Fruit fly (Drosophila melanogaster): Measurements from ENCODE around the gene CG43867.

DNA sequence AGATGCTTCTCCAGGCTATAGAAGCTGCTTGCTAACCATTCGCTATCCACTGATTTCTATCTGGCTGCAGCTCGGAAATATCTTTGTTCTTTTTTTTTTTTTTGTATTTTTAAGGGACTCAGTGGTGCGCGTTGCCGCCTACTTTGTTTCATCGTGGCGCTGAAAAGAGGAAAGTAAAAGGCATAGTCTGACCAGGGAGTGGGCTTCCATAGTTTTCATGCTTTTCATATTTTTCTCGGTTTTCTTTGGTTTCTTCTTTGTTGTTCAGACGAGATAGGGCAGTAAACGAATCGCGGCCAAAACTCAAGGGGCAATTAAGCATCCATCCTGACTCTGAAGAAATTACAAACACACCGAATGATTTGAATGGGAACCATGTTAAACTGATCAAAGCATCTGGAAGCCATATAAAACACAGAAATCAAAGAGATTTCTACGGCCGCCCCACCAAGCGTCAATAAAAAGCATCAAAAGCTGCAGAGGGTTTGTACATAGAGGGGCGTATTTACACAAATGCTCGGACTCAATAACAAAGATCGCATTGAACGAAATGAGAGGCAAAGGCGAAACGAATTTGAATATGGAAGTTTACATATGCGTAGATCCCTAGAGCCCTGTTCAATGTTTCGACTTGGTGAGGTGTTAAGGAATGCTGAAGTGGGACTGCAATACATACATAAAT, 155.3 kb downstream of the CG43867 start:
- TF ChIP-seq CG32121 (GFP tag; IDR thresholded peaks at IDR 0.05) (no peak), CG8301 (tag; optimal IDR thresholded peaks at IDR 0.05) (no peak), CG8159 (tag; optimal IDR thresholded peaks at IDR 0.05) (no peak), Pif1B (GFP tag; optimal IDR thresholded peaks at IDR 0.05) (no peak), Snoo (tag; optimal IDR thresholded peaks at IDR 0.05) (no peak), Ets98B (GFP tag; IDR thresholded peaks at IDR 0.05) (no peak), rn (GFP tag; IDR thresholded peaks at IDR 0.05) (no peak)
